Fruit fly (Drosophila melanogaster): ENCODE data around the gene eIF4E5.

Gene eIF4E5

dm6 chr3L:7863766-7864305 is 30.8 kb upstream of the eIF4E5 start (continued):
- peak; percentile 33 for TF ChIP-seq Lpt (GFP tag; optimal IDR thresholded peaks at IDR 0.05)
- TF ChIP-seq CG1621 (tag; optimal IDR thresholded peaks at IDR 0.05), result no peak
- peak; percentile 67 for TF ChIP-seq CG3919 (GFP tag; optimal IDR thresholded peaks at IDR 0.05)
- TF ChIP-seq CG6276 (GFP tag; optimal IDR thresholded peaks at IDR 0.05), result peak; percentile 70
- TF ChIP-seq Sox14 (GFP tag; optimal IDR thresholded peaks at IDR 0.05), result peak; percentile 62
- peak; percentile 88 for TF ChIP-seq eg (GFP tag; IDR thresholded peaks at IDR 0.05)
- peak in 1 of 2 experiments; percentile 68 for TF ChIP-seq salr (GFP tag; optimal IDR thresholded peaks at IDR 0.05)
- peak; percentile 71 for TF ChIP-seq CG8632 (GFP tag; optimal IDR thresholded peaks at IDR 0.05)
- peak; percentile 75 for TF ChIP-seq acj6 (GFP tag; optimal IDR thresholded peaks at IDR 0.05)
- TF ChIP-seq dac (GFP tag; optimal IDR thresholded peaks at IDR 0.05), result no peak
- no peak for TF ChIP-seq fd85E (GFP tag; optimal IDR thresholded peaks at IDR 0.05)
- TF ChIP-seq Ets96B (tag; optimal IDR thresholded peaks at IDR 0.05), result peak; percentile 51
- peak in 1 of 2 experiments; percentile 41 for TF ChIP-seq ss (GFP tag; optimal IDR thresholded peaks at IDR 0.05)
- TF ChIP-seq Hr4 (GFP tag; optimal IDR thresholded peaks at IDR 0.05), result peak; percentile 78
- TF ChIP-seq CG8319 (GFP tag; optimal IDR thresholded peaks at IDR 0.05), result peak; percentile 4
- TF ChIP-seq dsx (GFP tag; optimal IDR thresholded peaks at IDR 0.05; ENCODE audit: poor library complexity, severe bottlenecking), result peak; percentile 18
- TF ChIP-seq Sox15 (GFP tag; optimal IDR thresholded peaks at IDR 0.05), result peak; percentile 8
- peak; percentile 24 for TF ChIP-seq CG11762 (GFP tag; optimal IDR thresholded peaks at IDR 0.05; ENCODE audit: insufficient read depth)
- TF ChIP-seq svp (GFP tag), result peak; percentile 84
- peak; percentile 24 for TF ChIP-seq Sox102F (GFP tag; optimal IDR thresholded peaks at IDR 0.05)
- TF ChIP-seq Gug (GFP tag; IDR thresholded peaks at IDR 0.05), result peak; percentile 84

- no peak for TF ChIP-seq eg (GFP tag; IDR thresholded peaks at IDR 0.05)
- no peak for TF ChIP-seq Gug (GFP tag; IDR thresholded peaks at IDR 0.05)
- TF ChIP-seq Eip78C (GFP tag), result peak; percentile 81
- no peak for TF ChIP-seq Met (GFP tag; optimal IDR thresholded peaks at IDR 0.05)
- TF ChIP-seq vri (GFP tag; optimal IDR thresholded peaks at IDR 0.05), result no peak
- peak; percentile 86 for TF ChIP-seq svp (GFP tag)
Observed at dm6 chr3L:7865094-7865746, 29.5 kb upstream of the eIF4E5 start.

- TF ChIP-seq Ets21C (GFP tag; optimal IDR thresholded peaks at IDR 0.05), result no peak
- no peak for TF ChIP-seq Met (GFP tag; optimal IDR thresholded peaks at IDR 0.05)
- TF ChIP-seq salr (GFP tag; optimal IDR thresholded peaks at IDR 0.05), result no peak
- TF ChIP-seq eg (GFP tag; IDR thresholded peaks at IDR 0.05), result no peak
- TF ChIP-seq CG4318 (GFP tag; optimal IDR thresholded peaks at IDR 0.05), result no peak
- no peak for TF ChIP-seq CG8319 (GFP tag; optimal IDR thresholded peaks at IDR 0.05)
- TF ChIP-seq topi (GFP tag; optimal IDR thresholded peaks at IDR 0.05), result no peak
- TF ChIP-seq Eip78C (GFP tag), result peak; percentile 65
- no peak for TF ChIP-seq vri (GFP tag; optimal IDR thresholded peaks at IDR 0.05)
- no peak for TF ChIP-seq Sox15 (GFP tag; optimal IDR thresholded peaks at IDR 0.05)
- no peak for TF ChIP-seq Hr4 (GFP tag; optimal IDR thresholded peaks at IDR 0.05)
- no peak for TF ChIP-seq OdsH (GFP tag; optimal IDR thresholded peaks at IDR 0.05)
- no peak for TF ChIP-seq Smox (GFP tag; optimal IDR thresholded peaks at IDR 0.05)
- TF ChIP-seq spab (GFP tag; optimal IDR thresholded peaks at IDR 0.05), result no peak
- no peak for TF ChIP-seq Blimp-1 (GFP tag; optimal IDR thresholded peaks at IDR 0.05)
- no peak for TF ChIP-seq CG7368 (GFP tag; optimal IDR thresholded peaks at IDR 0.05)
- no peak for TF ChIP-seq CG11294 (GFP tag; IDR thresholded peaks at IDR 0.05)
- TF ChIP-seq pdm3 (GFP tag; optimal IDR thresholded peaks at IDR 0.05), result no peak
- no peak for TF ChIP-seq Sox102F (GFP tag; optimal IDR thresholded peaks at IDR 0.05)
- TF ChIP-seq svp (GFP tag), result peak; percentile 70
- no peak for TF ChIP-seq CG8119 (GFP tag; IDR thresholded peaks at IDR 0.05)
- TF ChIP-seq fkh (GFP tag; optimal IDR thresholded peaks at IDR 0.05), result peak; percentile 68
- no peak for TF ChIP-seq esn (GFP tag; optimal IDR thresholded peaks at IDR 0.05)
- no peak for TF ChIP-seq CG6276 (GFP tag; optimal IDR thresholded peaks at IDR 0.05)
- TF ChIP-seq Hr39 (GFP tag; optimal IDR thresholded peaks at IDR 0.05), result no peak
- TF ChIP-seq Gug (GFP tag; IDR thresholded peaks at IDR 0.05), result no peak
- TF ChIP-seq CG6808 (GFP tag; optimal IDR thresholded peaks at IDR 0.05), result no peak
- no peak for TF ChIP-seq Lpt (GFP tag; optimal IDR thresholded peaks at IDR 0.05)
- no peak for TF ChIP-seq acj6 (GFP tag; optimal IDR thresholded peaks at IDR 0.05)
- no peak for TF ChIP-seq CG16779 (tag; optimal IDR thresholded peaks at IDR 0.05)
- no peak for TF ChIP-seq Sox14 (GFP tag; optimal IDR thresholded peaks at IDR 0.05)
- no peak for TF ChIP-seq CG6163 (GFP tag; IDR thresholded peaks at IDR 0.05)
- TF ChIP-seq CG6792 (GFP tag; optimal IDR thresholded peaks at IDR 0.05), result no peak
- no peak for TF ChIP-seq CG15336 (GFP tag; IDR thresholded peaks at IDR 0.05)
Observed at dm6 chr3L:7865747-7866387, 28.8 kb upstream of the eIF4E5 start.

Measured in whole organism, prepupa.